Fruit fly (Drosophila melanogaster) S2 (cell line): ENCODE results near the gene CrebA.

Source experiments
- CG8478 ChIP-seq: fragments of >200 bp; optimal IDR thresholded peaks from 2 replicates; lab custom pipeline; 2018
- CTCF ChIP-seq, 2 experiments: fragments of >200 bp; optimal IDR thresholded peaks; 2 replicates each; lab custom pipeline; 2018

The CrebA gene

dm6 chr3L:15508233-15508632, 27.0 kb upstream of the CrebA start, which contains the start of gene CG7841:
Gene CG7841, minus strand, starts transcription at chr3L:15508252.
- TF ChIP-seq CTCF (optimal IDR thresholded peaks at IDR 0.05; lab: Kevin White, UChicago) (no peak), CG8478 (no peak)

- TF ChIP-seq CTCF (optimal IDR thresholded peaks at IDR 0.05; lab: Kevin White, UChicago) (no peak), CG8478 (no peak)
Measured at dm6 chr3L:15508750-15509149, 26.4 kb upstream of the CrebA start, which contains the start of gene Z600. Gene Z600, plus strand, starts transcription at chr3L:15509061.

dm6 chr3L:15509398-15509797, 25.8 kb upstream of the CrebA start, which contains the start of the genes gdl and gdl-ORF39:
Gene gdl, plus strand, starts transcription at chr3L:15509445.
Gene gdl-ORF39, plus strand, starts transcription at chr3L:15509445.
- no peak for TF ChIP-seq CG8478
- TF ChIP-seq CTCF (optimal IDR thresholded peaks at IDR 0.05; lab: Kevin White, UChicago) = no peak

dm6 chr3L:15510787-15511186, 24.4 kb upstream of the CrebA start, which contains the start of gene MsrA:
Gene MsrA, plus strand, starts transcription at chr3L:15511052.
- TF ChIP-seq CG8478 = no peak
- no peak for TF ChIP-seq CTCF (optimal IDR thresholded peaks at IDR 0.05; lab: Kevin White, UChicago)

dm6 chr3L:15511688-15512250, 23.4 kb upstream of the CrebA start:
- TF ChIP-seq CG8478 (no peak), CTCF (optimal IDR thresholded peaks at IDR 0.05; lab: Kevin White, UChicago) (no peak)

dm6 chr3L:15513264-15513663, 21.9 kb upstream of the CrebA start:
- no peak for TF ChIP-seq CG8478
- TF ChIP-seq CTCF (optimal IDR thresholded peaks at IDR 0.05; lab: Kevin White, UChicago) = no peak

- TF ChIP-seq CG8478 (no peak), CTCF (optimal IDR thresholded peaks at IDR 0.05; lab: Kevin White, UChicago) (no peak)
Measured at dm6 chr3L:15513726-15514125, 21.5 kb upstream of the CrebA start.

- TF ChIP-seq CTCF (optimal IDR thresholded peaks at IDR 0.05; lab: Kevin White, UChicago) (no peak), CG8478 (no peak)
Measured at dm6 chr3L:15514405-15514804, 20.8 kb upstream of the CrebA start.

- no peak for TF ChIP-seq CG8478
- TF ChIP-seq CTCF (optimal IDR thresholded peaks at IDR 0.05; lab: Kevin White, UChicago) = no peak
Measured at dm6 chr3L:15514814-15515495, 20.2 kb upstream of the CrebA start.

- no peak for TF ChIP-seq CTCF (optimal IDR thresholded peaks at IDR 0.05; lab: Kevin White, UChicago)
- TF ChIP-seq CG8478 = no peak
Measured at dm6 chr3L:15516440-15516839, 18.8 kb upstream of the CrebA start.

dm6 chr3L:15516956-15517355, 18.2 kb upstream of the CrebA start, which contains the start of gene CG13454:
Gene CG13454, minus strand, starts transcription at chr3L:15517056.
- no peak for TF ChIP-seq CTCF (optimal IDR thresholded peaks at IDR 0.05; lab: Kevin White, UChicago)
- no peak for TF ChIP-seq CG8478

dm6 chr3L:15517508-15517907, 17.7 kb upstream of the CrebA start:
- TF ChIP-seq CG8478 (no peak), CTCF (optimal IDR thresholded peaks at IDR 0.05; lab: Kevin White, UChicago) (no peak)

dm6 chr3L:15518344-15518743, 16.9 kb upstream of the CrebA start:
- TF ChIP-seq CTCF (optimal IDR thresholded peaks at IDR 0.05; lab: Kevin White, UChicago) (no peak), CG8478 (no peak)

- TF ChIP-seq CTCF (optimal IDR thresholded peaks at IDR 0.05; lab: Kevin White, UChicago) = no peak
Measured at dm6 chr3L:15519492-15519891, 15.7 kb upstream of the CrebA start, which contains the start of gene mex1. Gene mex1, minus strand, starts transcription at chr3L:15519592.

dm6 chr3L:15519920-15520319, 15.3 kb upstream of the CrebA start:
- TF ChIP-seq CTCF (optimal IDR thresholded peaks at IDR 0.05; lab: Kevin White, UChicago) (no peak), CG8478 (no peak)

dm6 chr3L:15520320-15520719, 14.9 kb upstream of the CrebA start, which contains the start of gene yellow-k:
Gene yellow-k, plus strand, starts transcription at chr3L:15520620.
- TF ChIP-seq CG8478 (no peak), CTCF (optimal IDR thresholded peaks at IDR 0.05; lab: Kevin White, UChicago) (no peak)
